Fruit fly (Drosophila melanogaster) whole organism: ENCODE measurements around the gene Ugt36E1.
A peak's percentile ranks its signal among the peaks of the same experiment; 100 is the strongest.

Experiments used
- CG8478 ChIP-seq: fragments of >200 bp; optimal IDR thresholded peaks from 2 replicates; lab custom pipeline; 2018; ENCODE audit warnings: inconsistent platforms
- Dll ChIP-seq: fragments of >200 bp; optimal IDR thresholded peaks from 2 replicates; lab custom pipeline; 2017
- EcR ChIP-seq, 2 experiments: fragments of >200 bp; optimal IDR thresholded peaks; 2 replicates each; lab custom pipeline; 2017; ENCODE audit warnings: missing biosample characterization in 2 of 2, missing genetic modification characterization in 2 of 2, missing genetic modification reagents in 2 of 2
- pan ChIP-seq: fragments of >200 bp; optimal IDR thresholded peaks from 2 replicates; lab custom pipeline; 2017
- psq ChIP-seq: fragments of >200 bp; optimal IDR thresholded peaks from 2 replicates; lab custom pipeline; 2017
- usp ChIP-seq: fragments of >200 bp; optimal IDR thresholded peaks from 2 replicates; lab custom pipeline; 2017; ENCODE audit warnings: missing biosample characterization, missing genetic modification characterization, mixed read lengths

Ugt36E1 gene

DNA sequence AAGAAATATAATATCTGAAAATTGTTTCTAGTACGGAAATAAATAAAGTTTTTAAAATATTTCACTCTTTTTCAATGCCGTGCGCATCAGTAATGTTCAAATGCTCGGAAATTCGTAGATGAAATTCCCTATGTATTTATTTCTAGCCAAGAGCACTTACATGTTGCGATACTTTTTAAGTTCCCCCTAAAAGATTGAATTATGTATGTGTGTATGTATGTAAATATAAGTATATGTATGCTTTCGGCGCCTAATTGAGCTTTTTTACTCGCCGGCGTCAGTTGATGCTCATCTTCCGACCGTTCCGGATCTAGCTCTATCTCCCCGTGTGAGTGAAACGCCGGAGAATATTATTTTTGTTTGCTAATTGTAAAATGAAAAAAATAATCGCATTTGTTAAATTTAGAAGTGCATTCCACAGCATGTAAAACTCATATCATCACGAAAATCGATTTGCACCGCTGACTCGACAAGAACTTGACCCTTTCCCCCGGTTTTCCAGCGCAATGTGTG lies at the start of gene Ugt36E1:
TSS of gene Ugt36E1 (plus strand) at position 275 of the 513 bp plus-strand sequence.
- TF ChIP-seq usp (GFP tag; lab: Kevin White, UChicago) (no peak), psq (lab: Kevin White, UChicago) (no peak), Dll (lab: Kevin White, UChicago) (no peak), CG8478 (no peak), pan (lab: Kevin White, UChicago) (peak; percentile 30), EcR (GFP tag; optimal IDR thresholded peaks at IDR 0.05; lab: Kevin White, UChicago) (no peak)

- TF ChIP-seq pan (lab: Kevin White, UChicago) (no peak), psq (lab: Kevin White, UChicago) (no peak), EcR (GFP tag; optimal IDR thresholded peaks at IDR 0.05; lab: Kevin White, UChicago) (no peak), CG8478 (no peak), usp (GFP tag; lab: Kevin White, UChicago) (no peak), Dll (lab: Kevin White, UChicago) (no peak)
These were observed 49.1 kb upstream of the Ugt36E1 start for dm6 chr2L:18777442-18777841.

DNA sequence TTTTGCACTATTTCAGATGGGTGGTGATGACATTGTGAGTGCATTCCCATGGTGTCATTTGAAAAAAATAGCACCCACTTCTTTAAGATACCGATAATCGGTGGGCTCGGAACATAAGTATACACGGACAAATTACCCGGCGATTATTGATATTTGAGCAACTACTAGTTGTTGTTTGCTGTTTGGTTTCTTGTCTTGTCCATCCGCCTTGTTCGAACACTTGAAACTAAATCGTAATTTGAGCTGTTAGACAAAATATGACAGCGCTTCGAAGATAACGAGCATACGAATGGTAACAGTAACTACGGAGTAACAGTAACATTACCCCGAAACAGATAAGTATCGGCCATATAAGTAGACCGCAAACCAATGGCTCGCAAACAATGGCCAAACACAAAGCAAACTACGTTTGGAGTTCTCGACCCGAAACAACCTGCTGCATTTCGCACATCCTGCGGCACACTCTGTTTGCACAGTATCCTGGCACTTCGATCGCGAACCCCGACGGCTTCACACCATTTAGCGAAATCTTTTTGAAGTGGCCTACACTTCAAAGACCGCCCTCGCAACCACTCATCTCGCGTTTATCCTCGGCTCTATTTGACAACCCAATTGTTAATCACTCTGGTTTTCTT lies 45.5 kb upstream of the Ugt36E1 start:
- TF ChIP-seq psq (lab: Kevin White, UChicago): no peak
- TF ChIP-seq CG8478: no peak
- no peak for TF ChIP-seq EcR (GFP tag; optimal IDR thresholded peaks at IDR 0.05; lab: Kevin White, UChicago)
- TF ChIP-seq usp (GFP tag; lab: Kevin White, UChicago): no peak
- TF ChIP-seq Dll (lab: Kevin White, UChicago): no peak
- TF ChIP-seq pan (lab: Kevin White, UChicago): no peak

DNA sequence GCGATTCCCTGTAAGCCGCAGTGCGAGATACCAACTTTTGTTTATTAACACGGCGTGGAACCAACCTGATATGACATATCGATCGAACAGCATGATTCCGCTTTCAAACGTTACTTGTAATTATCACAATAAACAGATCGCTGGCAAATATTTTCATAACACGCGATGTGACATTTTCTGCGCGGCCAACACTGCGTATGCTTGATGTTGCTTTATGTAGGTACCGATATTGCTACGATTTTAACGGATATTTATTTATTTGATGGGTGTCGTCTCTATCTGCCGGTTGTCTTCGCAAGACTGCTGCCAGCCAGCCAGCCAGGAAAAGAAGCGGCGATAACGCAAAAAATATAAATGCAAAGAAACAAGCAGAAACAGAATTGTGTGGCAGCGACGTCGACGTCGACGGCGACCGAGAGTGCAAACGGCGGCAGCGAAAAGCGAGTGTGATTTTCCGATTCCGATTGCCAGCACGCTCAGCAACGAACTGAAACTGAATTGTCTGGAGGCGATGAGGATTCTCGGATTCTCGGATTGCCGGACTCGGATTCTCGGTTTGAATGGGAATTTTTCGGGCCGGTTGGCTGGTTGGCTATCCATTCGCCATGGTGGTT lies 44.3 kb upstream of the Ugt36E1 start:
- no peak for TF ChIP-seq usp (GFP tag; lab: Kevin White, UChicago)
- TF ChIP-seq Dll (lab: Kevin White, UChicago): no peak
- no peak for TF ChIP-seq pan (lab: Kevin White, UChicago)
- no peak for TF ChIP-seq CG8478

DNA sequence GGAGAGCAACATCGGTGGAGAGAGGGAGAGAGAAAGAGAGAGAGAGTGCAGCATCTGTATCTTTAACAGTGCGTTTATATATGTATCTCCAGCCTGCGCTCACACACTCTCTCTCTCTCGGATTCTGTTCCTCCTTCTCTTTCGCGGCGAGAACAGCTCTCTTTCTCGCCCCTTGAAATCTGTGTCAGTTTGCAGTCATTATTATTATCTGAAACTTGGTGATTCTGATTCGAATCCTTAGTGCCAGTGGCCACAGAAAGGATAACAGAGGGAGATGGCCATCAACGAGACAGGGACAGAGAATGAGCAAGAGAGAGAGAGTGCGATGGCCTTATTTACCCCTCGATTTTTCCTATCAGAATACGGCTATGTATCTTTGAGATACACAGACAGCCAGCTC lies 43.6 kb upstream of the Ugt36E1 start:
- TF ChIP-seq EcR (GFP tag; optimal IDR thresholded peaks at IDR 0.05; lab: Kevin White, UChicago) (no peak), usp (GFP tag; lab: Kevin White, UChicago) (no peak), Dll (lab: Kevin White, UChicago) (no peak), CG8478 (no peak), pan (lab: Kevin White, UChicago) (no peak), psq (lab: Kevin White, UChicago) (no peak)

dm6 chr2L:18783357-18784040 lies 43.1 kb upstream of the Ugt36E1 start:
- TF ChIP-seq Dll (lab: Kevin White, UChicago): no peak
- no peak for TF ChIP-seq EcR (GFP tag; optimal IDR thresholded peaks at IDR 0.05; lab: Kevin White, UChicago)
- TF ChIP-seq psq (lab: Kevin White, UChicago): no peak
- no peak for TF ChIP-seq CG8478
- no peak for TF ChIP-seq pan (lab: Kevin White, UChicago)
- TF ChIP-seq usp (GFP tag; lab: Kevin White, UChicago): no peak

dm6 chr2L:18785026-18785600 lies 41.5 kb upstream of the Ugt36E1 start:
- TF ChIP-seq EcR (GFP tag; optimal IDR thresholded peaks at IDR 0.05; lab: Kevin White, UChicago) (no peak), CG8478 (no peak), pan (lab: Kevin White, UChicago) (no peak), usp (GFP tag; lab: Kevin White, UChicago) (no peak), Dll (lab: Kevin White, UChicago) (no peak)

dm6 chr2L:18787415-18787989 lies 39.1 kb upstream of the Ugt36E1 start:
- TF ChIP-seq Dll (lab: Kevin White, UChicago) (no peak), EcR (GFP tag; optimal IDR thresholded peaks at IDR 0.05; lab: Kevin White, UChicago) (no peak), CG8478 (no peak), pan (lab: Kevin White, UChicago) (no peak), usp (GFP tag; lab: Kevin White, UChicago) (no peak), psq (lab: Kevin White, UChicago) (no peak)

dm6 chr2L:18788953-18789352 lies 37.6 kb upstream of the Ugt36E1 start:
- no peak for TF ChIP-seq EcR (GFP tag; optimal IDR thresholded peaks at IDR 0.05; lab: Kevin White, UChicago)
- no peak for TF ChIP-seq psq (lab: Kevin White, UChicago)
- TF ChIP-seq usp (GFP tag; lab: Kevin White, UChicago): no peak
- no peak for TF ChIP-seq CG8478
- no peak for TF ChIP-seq pan (lab: Kevin White, UChicago)
- no peak for TF ChIP-seq Dll (lab: Kevin White, UChicago)

DNA sequence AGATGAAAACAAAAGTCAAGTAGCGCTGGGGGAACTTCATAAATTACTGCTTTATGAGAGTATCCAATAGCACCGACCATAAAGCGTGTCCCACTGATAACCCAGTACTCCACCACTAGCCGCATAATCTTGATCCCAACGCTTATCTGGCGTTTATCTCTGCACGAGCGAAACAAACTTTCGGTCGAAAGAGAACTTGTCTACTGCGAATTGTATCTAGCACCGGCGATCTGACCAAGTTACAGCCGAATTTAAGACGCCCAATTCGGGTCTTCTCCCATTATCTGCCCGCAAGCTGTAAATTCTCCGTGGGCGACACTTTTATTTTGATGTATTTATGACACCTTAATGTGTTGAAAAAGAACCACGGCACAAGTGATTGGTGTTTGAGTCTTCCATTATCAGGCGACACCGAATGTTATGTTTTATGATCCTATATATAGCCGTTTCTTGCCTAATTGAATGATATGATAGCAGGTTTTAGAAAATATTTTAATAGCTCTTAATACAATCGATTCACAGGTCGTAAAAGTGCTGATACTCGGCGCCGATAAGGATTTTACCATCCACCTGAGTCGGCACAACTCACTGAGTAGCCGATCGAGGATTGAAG lies 36.7 kb upstream of the Ugt36E1 start:
- TF ChIP-seq EcR (GFP tag; optimal IDR thresholded peaks at IDR 0.05; lab: Kevin White, UChicago): no peak
- no peak for TF ChIP-seq usp (GFP tag; lab: Kevin White, UChicago)
- TF ChIP-seq pan (lab: Kevin White, UChicago): no peak
- TF ChIP-seq Dll (lab: Kevin White, UChicago): no peak
- no peak for TF ChIP-seq CG8478
- TF ChIP-seq psq (lab: Kevin White, UChicago): no peak
